Fruit fly (Drosophila melanogaster): Measurements from ENCODE around the gene CG32022.
A peak's percentile ranks its signal among the peaks of the same experiment; 100 is the strongest.

CG32022 gene

DNA sequence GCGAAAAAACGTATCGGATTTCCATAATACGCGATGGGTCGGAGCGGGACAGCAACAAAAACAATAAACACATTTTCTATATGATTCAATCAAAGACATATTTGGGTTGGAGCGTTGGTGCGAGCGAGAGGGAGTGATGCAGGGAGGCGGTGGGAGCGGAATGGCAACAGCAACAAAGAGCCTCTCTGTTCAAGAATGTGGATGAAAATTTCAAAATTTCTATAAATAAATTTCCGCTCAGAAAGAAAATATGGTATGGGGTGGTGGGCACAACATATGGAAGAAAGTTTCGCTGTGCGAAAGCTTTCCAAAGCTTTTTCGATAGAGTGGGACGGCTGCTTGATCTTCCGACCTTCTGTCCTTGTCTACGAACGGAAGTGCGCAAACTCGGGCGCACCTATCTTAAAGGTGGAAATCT lies 20.0 kb upstream of the CG32022 start (continued):
- TF ChIP-seq CG33213 (GFP tag; optimal IDR thresholded peaks at IDR 0.05), result no peak
- TF ChIP-seq chn (GFP tag; optimal IDR thresholded peaks at IDR 0.05), result no peak
- no peak for TF ChIP-seq CG5180 (GFP tag; optimal IDR thresholded peaks at IDR 0.05)
- TF ChIP-seq Trl (optimal IDR thresholded peaks at IDR 0.05), result no peak
- no peak for TF ChIP-seq Trl (GFP tag; optimal IDR thresholded peaks at IDR 0.05)
- TF ChIP-seq CG9727 (GFP tag; optimal IDR thresholded peaks at IDR 0.05), result no peak
- no peak for TF ChIP-seq Hmx (GFP tag; optimal IDR thresholded peaks at IDR 0.05)
- no peak for TF ChIP-seq cwo (GFP tag; optimal IDR thresholded peaks at IDR 0.05)
- TF ChIP-seq CG6272 (GFP tag; IDR thresholded peaks at IDR 0.05), result no peak
- no peak for TF ChIP-seq ems (GFP tag; optimal IDR thresholded peaks at IDR 0.05)
- peak in 1 of 2 experiments; percentile 31 for TF ChIP-seq crp (GFP tag; optimal IDR thresholded peaks at IDR 0.05)
- TF ChIP-seq lab (GFP tag; optimal IDR thresholded peaks at IDR 0.05), result peak; percentile 71
- no peak for TF ChIP-seq bigmax (GFP tag; optimal IDR thresholded peaks at IDR 0.05)
- no peak for TF ChIP-seq CG17186 (GFP tag; optimal IDR thresholded peaks at IDR 0.05)
- peak; percentile 13 for TF ChIP-seq CG15514 (GFP tag; optimal IDR thresholded peaks at IDR 0.05)
- TF ChIP-seq CG1792 (GFP tag; optimal IDR thresholded peaks at IDR 0.05), result no peak
- no peak for TF ChIP-seq Dbx (GFP tag; IDR thresholded peaks at IDR 0.05)
- no peak for TF ChIP-seq CG17328 (GFP tag; IDR thresholded peaks at IDR 0.05)
- peak; percentile 40 for TF ChIP-seq CG34376 (GFP tag; optimal IDR thresholded peaks at IDR 0.05)
- TF ChIP-seq so (GFP tag; IDR thresholded peaks at IDR 0.05), result peak; percentile 93
- no peak for TF ChIP-seq CG14710 (tag; optimal IDR thresholded peaks at IDR 0.05)
- TF ChIP-seq tll (GFP tag; optimal IDR thresholded peaks at IDR 0.05), result no peak
- TF ChIP-seq ranshi (GFP tag; IDR thresholded peaks at IDR 0.05), result no peak
- TF ChIP-seq CG1647 (GFP tag; optimal IDR thresholded peaks at IDR 0.05), result no peak
- peak; percentile 51; the same call in 1 of the 2 replicates for TF ChIP-seq crol (GFP tag; IDR thresholded peaks at IDR 0.05)
- TF ChIP-seq CG6654 (GFP tag; optimal IDR thresholded peaks at IDR 0.05), result no peak
- TF ChIP-seq CTCF (GFP tag; optimal IDR thresholded peaks at IDR 0.05), result peak; percentile 28
- TF ChIP-seq dpn (GFP tag; optimal IDR thresholded peaks at IDR 0.05), result no peak
- TF ChIP-seq CG2116 (GFP tag; optimal IDR thresholded peaks at IDR 0.05), result peak; percentile 10
- 0 out of 2 replicates have a peak, but pooled peaks have one; percentile 8 for TF ChIP-seq danr (GFP tag; IDR thresholded peaks at IDR 0.05)
- no peak for TF ChIP-seq sug (tag; optimal IDR thresholded peaks at IDR 0.05)
- TF ChIP-seq C15 (GFP tag; IDR thresholded peaks at IDR 0.05), result no peak
- 0 out of 2 replicates have a peak, but pooled peaks have one; percentile 10 for TF ChIP-seq ap (GFP tag; IDR thresholded peaks at IDR 0.05)
- no peak for TF ChIP-seq CG15073 (GFP tag; optimal IDR thresholded peaks at IDR 0.05)
- TF ChIP-seq Hr3 (GFP tag; optimal IDR thresholded peaks at IDR 0.05), result no peak
- no peak for TF ChIP-seq CG12391 (tag; optimal IDR thresholded peaks at IDR 0.05)
- peak; percentile 74; the same call in 2 of the 3 replicates for TF ChIP-seq ci (GFP tag; IDR thresholded peaks at IDR 0.05)
- no peak for TF ChIP-seq Poxn (GFP tag; IDR thresholded peaks at IDR 0.05)
- no peak for TF ChIP-seq CG17612 (GFP tag; IDR thresholded peaks at IDR 0.05)
- no peak for TF ChIP-seq pb (GFP tag; optimal IDR thresholded peaks at IDR 0.05)
- TF ChIP-seq phol (tag; optimal IDR thresholded peaks at IDR 0.05), result no peak
- no peak for TF ChIP-seq cg (GFP tag; optimal IDR thresholded peaks at IDR 0.05)
- peak; percentile 53 for TF ChIP-seq CG17385 (GFP tag; optimal IDR thresholded peaks at IDR 0.05)
- no peak for TF ChIP-seq CG31441 (GFP tag; IDR thresholded peaks at IDR 0.05)
- no peak for TF ChIP-seq Dfd (GFP tag; optimal IDR thresholded peaks at IDR 0.05)
- no peak for TF ChIP-seq Nf-YA (GFP tag; IDR thresholded peaks at IDR 0.05)
- no peak for TF ChIP-seq B-H2 (GFP tag; optimal IDR thresholded peaks at IDR 0.05)
- no peak for TF ChIP-seq Mrtf (GFP tag; IDR thresholded peaks at IDR 0.05)
- no peak for TF ChIP-seq kah (GFP tag; optimal IDR thresholded peaks at IDR 0.05)
- no peak for TF ChIP-seq NC2β (GFP tag; optimal IDR thresholded peaks at IDR 0.05)
- no peak for TF ChIP-seq repo (GFP tag; optimal IDR thresholded peaks at IDR 0.05)
- TF ChIP-seq CG14441 (GFP tag; IDR thresholded peaks at IDR 0.05), result no peak; the same call in 1 of the 2 replicates
- TF ChIP-seq CG6683 (GFP tag; optimal IDR thresholded peaks at IDR 0.05), result no peak
